Worm (Caenorhabditis elegans) whole organism, midembryonic: Measurements from ENCODE around the gene ZK666.14.

ENCODE experiments used
- T22C8.4 ChIP-seq: fragments of 200-800 bp; sonication (Bioruptor generic); IDR thresholded peaks from 2 replicates; pipeline ENCODE4 v1.3.6; 2022; ENCODE audit warnings: missing genetic modification characterization, missing compliant biosample characterization
- cog-1 ChIP-seq: sonication (generic microtip); optimal IDR thresholded peaks from 2 replicates; lab custom pipeline; 2016; ENCODE audit warnings: missing genetic modification characterization, missing compliant biosample characterization
- flt-1 ChIP-seq: fragments of 200-800 bp; sonication (Bioruptor generic); IDR thresholded peaks from 2 replicates; pipeline ENCODE4 v1.3.6; 2022; ENCODE audit warnings: missing genetic modification characterization, missing compliant biosample characterization
- klf-2 ChIP-seq: fragments of 200-800 bp; sonication (Bioruptor generic); conservative IDR thresholded peaks from 2 replicates; pipeline ENCODE4 v1.3.6; 2022; ENCODE audit warnings: missing genetic modification reagents, missing genetic modification characterization, missing compliant biosample characterization
- med-1 ChIP-seq: sonication (generic microtip); optimal IDR thresholded peaks from 2 replicates; lab custom pipeline; 2017; ENCODE audit warnings: missing genetic modification characterization, mild to moderate bottlenecking, missing compliant biosample characterization, antibody characterized with exemption, missing genetic modification reagents; ENCODE audit not compliant: insufficient read depth
- ref-1 ChIP-seq: fragments of 200-800 bp; sonication (Bioruptor generic); conservative IDR thresholded peaks from 2 replicates; pipeline ENCODE4 v1.3.6; 2022; ENCODE audit warnings: missing genetic modification reagents, missing genetic modification characterization, missing compliant biosample characterization
- tab-1 ChIP-seq: fragments of 200-800 bp; sonication (Bioruptor generic); IDR thresholded peaks from 2 replicates; pipeline ENCODE4 v1.3.6; 2022; ENCODE audit warnings: missing genetic modification characterization, missing compliant biosample characterization
- ztf-23 ChIP-seq: fragments of 200-800 bp; sonication (Bioruptor generic); IDR thresholded peaks from 2 replicates; pipeline ENCODE4 v1.3.6; 2022; ENCODE audit warnings: missing genetic modification reagents, missing genetic modification characterization, missing compliant biosample characterization
- ztf-29 ChIP-seq: fragments of 200-800 bp; sonication (Bioruptor generic); IDR thresholded peaks from 2 replicates; pipeline ENCODE4 v1.3.6; 2022; ENCODE audit warnings: missing genetic modification reagents, missing genetic modification characterization, missing compliant biosample characterization

The ZK666.14 gene

DNA sequence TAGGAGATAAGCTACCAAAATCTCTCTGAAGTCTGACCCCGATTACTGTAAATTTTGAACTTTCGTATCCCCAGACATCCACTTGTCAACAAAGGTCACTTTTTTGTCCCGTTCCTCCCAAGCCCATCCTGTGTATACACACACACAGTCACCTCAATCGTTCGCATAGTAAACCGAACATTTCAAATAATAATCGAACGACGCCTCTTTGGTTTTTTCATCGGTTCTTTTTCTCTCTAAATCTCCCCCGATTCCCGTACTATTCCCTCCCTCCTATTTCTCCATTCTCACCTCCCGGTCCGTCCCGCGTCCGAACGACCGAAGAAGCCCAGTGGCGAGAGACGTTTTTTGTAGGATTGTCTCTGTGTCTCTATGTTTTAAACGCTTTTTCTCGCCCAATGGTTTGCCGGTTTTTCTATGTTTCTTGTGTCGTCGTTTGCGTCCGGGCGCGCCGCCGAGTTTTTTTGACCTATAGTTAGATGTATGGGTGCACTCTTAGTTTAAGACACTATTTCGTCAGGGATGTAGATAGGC is 34.7 kb downstream of the ZK666.14 start:
- TF ChIP-seq ztf-29, result no peak
- TF ChIP-seq tab-1 (GFP tag; lab: Robert Waterston, UW), result no peak
- no peak for TF ChIP-seq ref-1 (GFP tag; lab: Robert Waterston, UW)
- TF ChIP-seq ztf-23 (GFP tag; lab: Robert Waterston, UW), result no peak
- no peak for TF ChIP-seq T22C8.4
- TF ChIP-seq cog-1 (tag; lab: Kevin White, UChicago), result no peak
- TF ChIP-seq flt-1, result no peak
- TF ChIP-seq med-1, result no peak
- TF ChIP-seq klf-2 (GFP tag; lab: Robert Waterston, UW), result no peak

DNA sequence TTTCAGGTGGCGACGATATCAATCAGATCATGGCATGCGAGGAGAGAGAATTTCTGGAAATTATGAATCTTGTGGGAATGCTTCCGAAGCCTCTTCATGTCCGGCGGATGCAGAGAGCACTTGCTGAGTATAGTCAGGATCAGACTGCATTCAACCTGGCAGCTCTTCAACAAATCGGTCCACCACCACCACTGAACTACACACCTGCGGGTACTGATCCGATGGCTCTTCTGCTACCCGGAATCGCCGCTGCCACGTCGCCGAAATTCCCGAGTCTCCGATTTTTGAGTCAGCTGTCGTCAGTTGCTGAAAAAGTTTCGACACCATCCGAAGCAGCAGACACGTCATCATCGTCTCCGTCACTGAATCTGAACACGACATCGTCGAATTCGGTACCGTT is 36.3 kb downstream of the ZK666.14 start:
- TF ChIP-seq tab-1 (GFP tag; lab: Robert Waterston, UW) (no peak), ztf-23 (GFP tag; lab: Robert Waterston, UW) (no peak), ztf-29 (no peak), cog-1 (tag; lab: Kevin White, UChicago) (no peak), flt-1 (no peak), med-1 (no peak), ref-1 (GFP tag; lab: Robert Waterston, UW) (no peak), klf-2 (GFP tag; lab: Robert Waterston, UW) (no peak), T22C8.4 (no peak)

ce11 chrII:10531604-10532003 is 37.0 kb downstream of the ZK666.14 start:
- TF ChIP-seq klf-2 (GFP tag; lab: Robert Waterston, UW), result no peak
- no peak for TF ChIP-seq cog-1 (tag; lab: Kevin White, UChicago)
- no peak for TF ChIP-seq ztf-29
- no peak for TF ChIP-seq ref-1 (GFP tag; lab: Robert Waterston, UW)
- TF ChIP-seq med-1, result no peak
- no peak for TF ChIP-seq flt-1
- TF ChIP-seq T22C8.4, result no peak
- TF ChIP-seq tab-1 (GFP tag; lab: Robert Waterston, UW), result no peak
- TF ChIP-seq ztf-23 (GFP tag; lab: Robert Waterston, UW), result no peak

ce11 chrII:10533985-10534384 is 39.4 kb downstream of the ZK666.14 start:
- TF ChIP-seq flt-1, result no peak
- TF ChIP-seq ztf-29, result no peak
- TF ChIP-seq klf-2 (GFP tag; lab: Robert Waterston, UW), result no peak
- no peak for TF ChIP-seq ztf-23 (GFP tag; lab: Robert Waterston, UW)
- no peak for TF ChIP-seq med-1
- no peak for TF ChIP-seq ref-1 (GFP tag; lab: Robert Waterston, UW)
- no peak for TF ChIP-seq cog-1 (tag; lab: Kevin White, UChicago)
- TF ChIP-seq T22C8.4, result no peak
- TF ChIP-seq tab-1 (GFP tag; lab: Robert Waterston, UW), result no peak

DNA sequence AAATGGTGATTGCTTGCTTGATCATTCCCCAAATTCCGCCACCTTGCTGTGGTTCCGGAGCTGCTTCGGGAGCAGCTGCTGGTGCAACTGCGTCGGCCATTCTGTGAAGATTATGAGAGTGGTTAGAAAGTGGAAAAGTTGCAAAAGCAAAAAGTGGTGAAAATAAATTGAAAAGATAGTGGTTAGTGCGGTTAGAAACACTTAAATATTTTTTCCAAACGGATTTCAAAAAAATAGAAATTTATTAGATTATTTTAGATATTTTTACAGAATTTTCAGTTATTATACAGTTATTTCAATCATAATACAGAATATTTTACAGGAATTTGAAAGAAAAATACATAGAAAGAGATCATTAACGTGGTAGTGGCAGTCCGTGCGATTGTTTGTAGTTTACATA is 43.0 kb downstream of the ZK666.14 start, which contains the start of gene R166.2:
TSS of gene R166.2 (minus strand) at position 101 of the 400 bp plus-strand sequence.
- TF ChIP-seq T22C8.4, result no peak
- no peak for TF ChIP-seq ztf-29
- no peak for TF ChIP-seq klf-2 (GFP tag; lab: Robert Waterston, UW)
- TF ChIP-seq ztf-23 (GFP tag; lab: Robert Waterston, UW), result no peak
- no peak for TF ChIP-seq ref-1 (GFP tag; lab: Robert Waterston, UW)
- no peak for TF ChIP-seq flt-1
- no peak for TF ChIP-seq tab-1 (GFP tag; lab: Robert Waterston, UW)
- no peak for TF ChIP-seq cog-1 (tag; lab: Kevin White, UChicago)
- TF ChIP-seq med-1, result no peak

- TF ChIP-seq klf-2 (GFP tag; lab: Robert Waterston, UW) (no peak), tab-1 (GFP tag; lab: Robert Waterston, UW) (no peak), T22C8.4 (no peak), cog-1 (tag; lab: Kevin White, UChicago) (peak; percentile 38), ref-1 (GFP tag; lab: Robert Waterston, UW) (no peak)
These were observed 43.4 kb downstream of the ZK666.14 start for ce11 chrII:10537988-10538387.

- no peak for TF ChIP-seq med-1
- no peak for TF ChIP-seq cog-1 (tag; lab: Kevin White, UChicago)
- no peak for TF ChIP-seq klf-2 (GFP tag; lab: Robert Waterston, UW)
- no peak for TF ChIP-seq ztf-23 (GFP tag; lab: Robert Waterston, UW)
- no peak for TF ChIP-seq flt-1
These were observed 44.7 kb downstream of the ZK666.14 start, which contains the start of gene R166.3 for ce11 chrII:10539232-10539631. Gene R166.3, minus strand, starts transcription at chrII:10539332.

DNA sequence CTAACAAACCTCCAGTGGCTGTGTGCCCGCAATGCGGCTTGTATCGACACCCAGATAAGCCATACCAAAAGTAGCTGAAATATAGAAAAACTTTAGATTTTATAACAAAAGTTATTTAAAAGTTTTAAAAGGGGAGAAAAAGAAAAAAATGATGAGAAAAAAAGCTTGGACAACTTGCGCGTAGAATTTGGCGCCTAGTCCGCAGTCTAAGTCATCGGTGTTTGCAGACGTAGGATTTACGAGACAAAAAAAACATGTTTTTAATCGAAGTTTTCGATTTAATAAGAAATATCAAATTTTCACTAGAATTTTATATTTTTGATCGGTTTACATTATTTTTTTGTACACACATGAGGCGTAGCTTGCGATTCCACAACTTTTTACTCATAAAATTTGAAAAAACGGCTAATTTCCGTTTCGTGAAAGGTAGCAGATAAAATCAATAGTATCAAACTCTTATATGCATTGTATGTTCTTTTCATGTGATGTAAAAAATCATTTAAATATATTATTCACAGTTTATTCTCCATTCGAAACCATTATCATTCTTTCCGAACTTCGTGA is 47.4 kb downstream of the ZK666.14 start, which contains the start of gene pro-1:
TSS of gene pro-1 (minus strand) at position 74 of the 564 bp plus-strand sequence.
- TF ChIP-seq tab-1 (GFP tag; lab: Robert Waterston, UW) (no peak), cog-1 (tag; lab: Kevin White, UChicago) (peak; percentile 53), flt-1 (peak; percentile 59; the same call in 1 of the 2 replicates)

- TF ChIP-seq tab-1 (GFP tag; lab: Robert Waterston, UW) (no peak), ztf-29 (no peak), klf-2 (GFP tag; lab: Robert Waterston, UW) (no peak), flt-1 (no peak), med-1 (no peak), cog-1 (tag; lab: Kevin White, UChicago) (no peak), T22C8.4 (no peak), ztf-23 (GFP tag; lab: Robert Waterston, UW) (no peak), ref-1 (GFP tag; lab: Robert Waterston, UW) (no peak)
These were observed 48.3 kb downstream of the ZK666.14 start for ce11 chrII:10542654-10543456.
